Fruit fly (Drosophila melanogaster) S2 (cell line): Measurements from ENCODE around the gene CG17187.

Experiments used
- CG8478 ChIP-seq: fragments of >200 bp; optimal IDR thresholded peaks from 2 replicates; lab custom pipeline; 2018
- CTCF ChIP-seq, 2 experiments: fragments of >200 bp; optimal IDR thresholded peaks; 2 replicates each; lab custom pipeline; 2018

The CG17187 gene

DNA sequence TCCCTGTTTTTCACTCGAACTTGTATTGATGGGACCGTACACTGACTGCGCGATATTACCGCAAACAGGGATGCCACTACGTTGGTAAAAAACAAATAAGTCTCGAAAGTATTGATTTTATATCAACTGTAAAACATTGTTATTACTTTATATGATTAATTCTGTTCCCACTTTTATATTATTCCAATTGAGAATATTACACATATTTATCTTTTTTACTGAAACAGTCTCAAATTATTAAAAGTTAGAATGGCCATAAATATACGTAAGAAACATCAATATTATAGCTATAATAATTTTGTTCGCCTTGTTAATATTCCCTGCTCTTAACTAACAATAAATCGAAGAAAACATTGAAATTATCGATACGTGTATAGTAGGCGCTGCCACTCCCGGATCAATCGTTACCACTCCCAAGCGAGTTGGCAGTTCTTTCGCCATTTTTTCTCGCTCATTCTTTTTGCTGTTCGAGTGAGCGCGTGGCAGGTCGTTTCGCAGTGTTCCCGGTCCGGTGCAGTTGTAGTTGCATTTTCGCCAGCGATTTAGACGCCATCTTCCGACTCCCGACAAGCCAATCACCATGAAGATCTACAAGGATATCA is 21.8 kb downstream of the CG17187 start, which contains the start of the genes SdhC and Tctp:
Gene SdhC, minus strand, starts transcription at position 49 of the 602 bp plus-strand sequence.
Gene Tctp, plus strand, starts transcription at position 447 of the 602 bp plus-strand sequence.
- TF ChIP-seq CG8478 (lab: Kevin White, UChicago) = no peak
- no peak for TF ChIP-seq CTCF (optimal IDR thresholded peaks at IDR 0.05; lab: Kevin White, UChicago)

DNA sequence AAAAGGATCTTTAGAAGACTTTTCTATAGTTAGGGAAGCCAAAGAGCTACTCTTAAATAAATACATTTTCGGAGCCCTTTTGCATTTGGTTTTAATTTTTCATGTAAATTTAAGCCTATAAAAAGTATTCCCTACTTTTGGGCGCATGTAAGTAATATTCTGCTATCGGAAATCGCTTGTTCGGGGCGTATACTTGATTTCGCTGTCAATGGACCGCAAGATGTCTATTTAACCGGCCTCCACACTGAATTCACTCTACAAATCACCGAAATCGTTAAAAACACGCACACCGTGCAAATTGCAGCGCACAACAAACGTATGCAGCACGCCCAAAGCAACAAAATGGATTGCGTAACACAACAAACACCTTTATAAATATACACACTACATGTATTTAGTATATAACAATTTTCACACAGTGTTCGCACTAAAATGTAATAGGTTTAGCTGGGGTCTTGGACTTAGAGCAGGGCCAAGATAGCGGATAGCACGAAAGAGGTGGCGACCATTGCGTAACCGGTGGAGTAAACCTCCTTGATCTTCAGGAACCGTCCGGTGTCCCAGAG is 22.8 kb downstream of the CG17187 start:
- TF ChIP-seq CTCF (optimal IDR thresholded peaks at IDR 0.05; lab: Kevin White, UChicago) (no peak), CG8478 (lab: Kevin White, UChicago) (no peak)

DNA sequence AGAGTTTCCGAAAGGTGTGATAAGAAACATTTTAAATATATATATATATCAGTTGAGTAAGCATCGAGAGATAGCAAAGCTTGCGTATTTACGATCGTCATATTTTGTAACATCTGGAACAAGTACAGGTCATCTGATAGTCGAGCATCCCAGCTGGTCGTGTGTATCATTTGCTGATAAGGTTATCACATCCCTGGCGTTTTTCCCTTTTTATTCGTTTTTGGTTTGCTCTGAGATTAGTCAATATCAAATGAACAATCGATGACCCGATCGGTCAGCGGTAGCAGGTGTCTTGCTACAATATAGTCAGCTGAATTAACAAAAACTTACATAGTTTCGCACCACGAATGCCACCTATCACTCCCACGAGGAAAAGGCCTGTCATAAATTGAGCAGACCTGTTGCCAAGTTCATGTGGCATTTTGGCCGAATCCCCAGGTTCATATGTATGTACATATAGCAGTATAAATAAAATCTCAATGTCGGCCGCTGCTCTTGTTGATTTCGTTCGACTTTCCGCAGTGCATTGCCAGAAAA is 30.7 kb downstream of the CG17187 start:
- TF ChIP-seq CG8478 (lab: Kevin White, UChicago) = no peak
- TF ChIP-seq CTCF (optimal IDR thresholded peaks at IDR 0.05; lab: Kevin White, UChicago) = no peak

DNA sequence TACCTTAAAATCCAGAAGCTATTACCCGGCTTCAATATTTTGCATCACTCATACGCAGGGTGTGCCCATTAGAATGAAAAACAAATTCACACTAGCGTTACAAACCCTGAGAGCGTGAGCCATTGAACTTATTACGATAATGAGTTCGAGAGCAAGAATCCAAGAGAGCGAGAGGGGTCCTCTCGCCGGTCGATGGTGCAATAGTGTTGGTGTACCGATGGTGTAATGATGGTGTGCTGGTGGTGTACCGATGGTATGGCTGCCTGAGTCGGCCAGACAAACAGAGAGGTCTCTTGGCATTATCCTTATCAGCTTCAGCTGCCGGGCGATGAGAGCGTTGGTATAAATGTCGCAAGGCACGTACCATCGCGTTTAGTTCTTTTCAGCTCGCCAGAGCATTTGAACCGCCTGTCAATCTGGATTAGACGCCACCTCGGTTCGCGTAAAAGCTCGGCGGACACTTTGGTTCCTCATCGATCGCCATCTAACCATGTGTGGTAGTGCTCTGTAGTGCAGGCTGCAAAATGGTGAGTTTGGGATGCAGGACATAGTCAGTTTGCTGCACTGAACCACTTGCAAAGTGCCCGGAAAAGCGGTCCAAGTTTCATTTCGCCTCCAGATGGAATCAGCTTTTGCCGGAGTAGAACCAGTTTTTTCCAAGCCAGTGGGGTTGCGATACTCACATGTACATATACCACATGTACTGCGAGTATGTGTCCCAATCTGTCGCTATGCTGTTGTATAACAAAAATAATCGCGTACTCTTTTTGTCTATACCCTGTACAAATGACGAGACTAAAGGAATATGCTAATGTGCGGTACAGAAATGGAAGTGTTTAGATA is 31.4 kb downstream of the CG17187 start:
- TF ChIP-seq CTCF (optimal IDR thresholded peaks at IDR 0.05; lab: Kevin White, UChicago) (no peak), CG8478 (lab: Kevin White, UChicago) (no peak)

- TF ChIP-seq CG8478 (lab: Kevin White, UChicago) (no peak), CTCF (optimal IDR thresholded peaks at IDR 0.05; lab: Kevin White, UChicago) (no peak)
Observed at dm6 chr3R:11199227-11199835, 32.3 kb downstream of the CG17187 start.

dm6 chr3R:11198062-11198472 is 33.6 kb downstream of the CG17187 start:
- TF ChIP-seq CG8478 (lab: Kevin White, UChicago) (no peak), CTCF (optimal IDR thresholded peaks at IDR 0.05; lab: Kevin White, UChicago) (no peak)

DNA sequence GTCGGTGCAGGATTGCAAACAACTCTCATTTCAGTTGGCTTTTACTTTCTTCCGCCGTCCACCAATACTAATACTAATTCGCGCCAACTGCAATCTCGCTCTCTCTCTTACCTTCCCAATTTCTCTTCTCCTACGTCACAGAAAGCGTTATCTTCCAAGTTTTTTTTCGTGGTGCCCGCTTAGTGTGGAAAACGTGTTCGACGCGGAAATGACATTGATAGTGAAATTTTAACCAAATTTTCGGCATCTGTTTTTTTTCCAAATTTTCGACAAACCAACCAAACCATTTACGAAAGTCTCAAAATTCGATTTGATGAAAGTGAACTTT is 34.3 kb downstream of the CG17187 start, which contains the start of gene cu:
Gene cu, plus strand, starts transcription at position 204 of the 328 bp plus-strand sequence.
- TF ChIP-seq CG8478 (lab: Kevin White, UChicago) = no peak
- no peak for TF ChIP-seq CTCF (optimal IDR thresholded peaks at IDR 0.05; lab: Kevin White, UChicago)

DNA sequence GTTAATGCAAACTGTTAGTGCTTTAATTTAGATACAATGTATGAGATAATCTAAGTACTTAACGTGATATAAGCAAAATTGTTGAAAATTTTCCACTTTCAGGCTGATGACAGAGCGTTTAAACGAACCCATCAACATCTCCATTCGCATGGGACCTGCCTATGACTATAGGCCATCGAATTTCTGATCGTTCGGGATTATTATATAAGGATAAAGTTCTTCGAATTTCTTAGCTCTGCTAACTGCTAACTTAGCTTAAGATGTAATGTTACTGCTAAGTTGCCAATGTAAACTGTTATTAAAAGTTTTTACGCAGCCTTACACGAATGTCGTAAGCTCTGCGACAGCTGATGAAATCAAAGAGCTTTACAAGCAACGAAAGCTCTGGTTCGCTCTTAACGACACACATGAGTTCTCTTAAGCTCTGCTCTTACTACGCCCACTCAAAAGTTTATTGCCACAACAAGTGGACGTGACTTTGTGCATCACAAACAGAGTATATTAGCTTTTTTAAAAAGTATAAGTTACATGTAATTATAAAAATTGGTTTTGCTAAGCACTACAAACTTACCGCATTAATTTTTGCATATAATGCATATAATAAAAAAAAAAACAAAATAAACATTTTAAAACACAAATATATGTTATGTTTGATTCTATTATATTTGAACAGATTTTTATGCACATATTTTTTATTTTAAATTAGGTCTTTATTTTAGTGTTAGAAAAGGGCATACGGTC is 34.9 kb downstream of the CG17187 start:
- TF ChIP-seq CG8478 (lab: Kevin White, UChicago) = no peak
- no peak for TF ChIP-seq CTCF (optimal IDR thresholded peaks at IDR 0.05; lab: Kevin White, UChicago)

DNA sequence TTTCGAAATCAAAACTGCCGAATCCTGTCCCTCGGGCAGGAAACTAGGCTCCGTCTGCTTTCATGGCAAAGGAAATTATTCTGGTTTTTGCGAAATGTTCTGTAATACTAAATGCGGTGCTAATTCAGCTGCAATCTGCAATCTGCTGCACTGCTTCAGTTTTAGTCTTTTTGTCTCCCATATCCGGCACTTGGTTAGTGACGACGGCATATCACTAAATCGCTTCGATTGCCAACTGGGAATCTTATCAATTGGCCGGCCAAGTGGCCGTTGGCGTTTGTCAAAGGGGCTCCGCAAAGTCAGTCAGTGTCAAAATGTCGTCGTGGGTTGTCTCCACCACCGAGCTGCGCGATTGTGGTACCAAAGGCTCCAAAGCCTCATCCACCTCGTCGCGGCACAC is 35.9 kb downstream of the CG17187 start, which contains the start of gene CG18577:
Gene CG18577, plus strand, starts transcription at position 301 of the 400 bp plus-strand sequence.
- TF ChIP-seq CTCF (optimal IDR thresholded peaks at IDR 0.05; lab: Kevin White, UChicago) (no peak), CG8478 (lab: Kevin White, UChicago) (no peak)
